Fruit fly (Drosophila melanogaster): ENCODE data around the gene CG34241.

The CG34241 gene

DNA sequence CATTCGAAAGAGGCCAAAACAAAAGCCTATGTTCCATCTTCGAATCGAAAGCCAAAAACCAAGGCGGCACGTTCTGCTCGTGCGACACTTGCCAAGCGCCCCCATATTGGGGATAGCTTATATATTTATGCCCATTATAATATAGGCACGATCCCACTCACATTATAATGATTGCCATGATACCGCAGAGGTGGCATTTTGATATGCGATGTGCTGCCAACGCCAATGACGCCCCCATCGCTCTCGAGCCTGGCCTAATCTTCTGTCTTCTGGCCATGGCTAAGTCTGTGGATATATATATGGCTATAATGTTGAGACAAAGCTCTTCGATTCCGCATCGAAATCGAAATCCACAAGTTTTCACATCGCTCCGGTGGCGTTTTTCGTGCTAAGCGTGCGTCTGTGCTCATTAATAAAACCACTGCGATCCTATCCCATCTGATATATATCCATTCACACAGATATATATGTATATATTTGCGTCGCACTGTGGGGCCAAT is 34.9 kb upstream of the CG34241 start:
- TF ChIP-seq fru (GFP tag; optimal IDR thresholded peaks at IDR 0.05) (no peak), HLH106 (tag; optimal IDR thresholded peaks at IDR 0.05) (no peak), CrebA (GFP tag; optimal IDR thresholded peaks at IDR 0.05; ENCODE audit: borderline replicate concordance) (no peak), usp (GFP tag; optimal IDR thresholded peaks at IDR 0.05) (no peak)

DNA sequence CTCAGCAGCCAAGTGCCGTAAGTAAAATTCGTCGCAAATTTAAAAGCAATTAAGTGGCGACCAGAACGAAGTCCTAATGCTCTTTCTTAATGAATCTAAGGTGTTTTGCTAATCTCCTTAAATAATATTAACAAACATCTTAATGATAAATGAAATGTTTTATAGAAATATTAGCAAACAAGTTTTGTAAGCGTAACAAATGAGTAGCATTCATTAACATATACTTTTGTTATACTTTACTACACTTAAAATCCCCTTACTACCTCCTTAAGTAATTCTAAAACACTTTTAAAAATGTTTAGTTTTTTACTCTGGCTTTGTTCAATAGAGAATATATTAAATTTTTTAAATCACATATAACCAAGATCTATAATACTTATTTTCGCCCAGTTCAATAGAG is 31.8 kb upstream of the CG34241 start:
- TF ChIP-seq ey (GFP tag; optimal IDR thresholded peaks at IDR 0.05) (peak; percentile 10), sage (GFP tag; optimal IDR thresholded peaks at IDR 0.05) (no peak), woc (GFP tag; optimal IDR thresholded peaks at IDR 0.05) (peak; percentile 16), h (GFP tag; optimal IDR thresholded peaks at IDR 0.05) (peak; percentile 2), foxo (GFP tag; optimal IDR thresholded peaks at IDR 0.05) (peak in 1 of 2 experiments; percentile 14), Rel (GFP tag; optimal IDR thresholded peaks at IDR 0.05) (no peak), Rel (tag; optimal IDR thresholded peaks at IDR 0.05) (no peak), Hr78 (GFP tag; optimal IDR thresholded peaks at IDR 0.05) (no peak), pan (optimal IDR thresholded peaks at IDR 0.05) (no peak)

DNA sequence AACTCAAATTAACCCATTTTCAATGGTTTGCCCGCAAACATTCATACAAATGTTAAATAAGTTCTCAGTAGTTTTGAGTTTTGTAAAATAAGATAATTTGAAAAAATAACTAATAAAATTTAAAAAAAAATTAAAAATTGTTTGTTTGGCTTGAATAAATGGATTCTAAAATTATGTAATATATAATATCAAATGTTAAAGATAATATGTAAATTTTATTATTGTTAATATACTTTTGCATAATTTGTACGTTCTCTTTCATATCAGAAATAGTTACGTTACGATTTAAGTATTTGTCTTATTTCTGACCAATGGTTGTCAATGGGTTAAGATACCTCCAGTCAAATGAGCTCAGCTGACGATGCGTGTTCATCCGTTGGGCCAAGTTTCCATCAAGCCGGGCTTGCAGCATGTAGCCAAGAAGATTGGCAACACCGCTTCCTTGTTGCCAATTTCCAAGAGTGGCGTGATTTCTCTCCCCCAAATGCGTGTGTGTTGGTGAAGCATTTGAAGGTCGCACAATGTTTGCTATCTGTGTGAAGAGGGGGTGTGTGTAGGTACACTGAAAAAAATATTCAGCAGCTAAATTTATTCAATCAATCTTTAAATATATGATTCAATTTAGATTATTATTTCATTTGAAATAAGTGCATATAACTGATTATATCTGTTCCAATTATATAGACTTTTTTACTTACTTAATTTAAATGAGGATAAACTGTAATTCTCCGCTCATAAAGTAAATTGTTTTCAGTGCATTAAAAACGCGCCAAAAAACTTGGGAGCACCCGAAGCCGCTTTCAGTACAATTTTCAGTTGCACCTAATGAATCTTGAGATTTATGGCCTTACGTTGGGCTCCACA is 30.7 kb upstream of the CG34241 start:
- TF ChIP-seq pan (optimal IDR thresholded peaks at IDR 0.05) = no peak
- TF ChIP-seq Vsx2 (GFP tag; optimal IDR thresholded peaks at IDR 0.05; ENCODE audit: partially characterized antibody) = no peak
- TF ChIP-seq Rel (GFP tag; optimal IDR thresholded peaks at IDR 0.05) = no peak
- TF ChIP-seq Rel (tag; optimal IDR thresholded peaks at IDR 0.05) = peak; percentile 0
- no peak for TF ChIP-seq CG32264 (GFP tag; optimal IDR thresholded peaks at IDR 0.05)
- TF ChIP-seq psq (GFP tag; optimal IDR thresholded peaks at IDR 0.05) = peak; percentile 60
- no peak for TF ChIP-seq Hr83 (GFP tag; optimal IDR thresholded peaks at IDR 0.05; ENCODE audit: poor library complexity, severe bottlenecking)
- peak in 1 of 2 experiments; percentile 68 for TF ChIP-seq foxo (GFP tag; optimal IDR thresholded peaks at IDR 0.05)
- TF ChIP-seq usp (GFP tag; optimal IDR thresholded peaks at IDR 0.05) = no peak
- TF ChIP-seq sv (GFP tag; optimal IDR thresholded peaks at IDR 0.05) = no peak
- peak; percentile 83 for TF ChIP-seq Sp1 (GFP tag; optimal IDR thresholded peaks at IDR 0.05)
- peak; percentile 21 for TF ChIP-seq ey (GFP tag; optimal IDR thresholded peaks at IDR 0.05)
- TF ChIP-seq woc (GFP tag; optimal IDR thresholded peaks at IDR 0.05) = peak; percentile 42
- TF ChIP-seq OdsH (GFP tag; optimal IDR thresholded peaks at IDR 0.05) = peak; percentile 39
- peak; percentile 46 for TF ChIP-seq h (GFP tag; optimal IDR thresholded peaks at IDR 0.05)
- TF ChIP-seq N (GFP tag; optimal IDR thresholded peaks at IDR 0.05) = no peak
- TF ChIP-seq rgr (GFP tag; optimal IDR thresholded peaks at IDR 0.05) = peak; percentile 62
- TF ChIP-seq dsf (GFP tag; optimal IDR thresholded peaks at IDR 0.05; ENCODE audit: borderline replicate concordance) = no peak
- TF ChIP-seq br (GFP tag; optimal IDR thresholded peaks at IDR 0.05) = peak; percentile 13
- no peak for TF ChIP-seq sage (GFP tag; optimal IDR thresholded peaks at IDR 0.05)
- TF ChIP-seq Jra (GFP tag; optimal IDR thresholded peaks at IDR 0.05) = no peak
- no peak for TF ChIP-seq Abd-B (GFP tag; optimal IDR thresholded peaks at IDR 0.05)
- peak; percentile 60 for TF ChIP-seq fru (GFP tag; optimal IDR thresholded peaks at IDR 0.05)
- no peak for TF ChIP-seq Dfd (GFP tag; optimal IDR thresholded peaks at IDR 0.05)
- peak; percentile 74 for TF ChIP-seq HLH106 (tag; optimal IDR thresholded peaks at IDR 0.05)
- TF ChIP-seq Dif (GFP tag; optimal IDR thresholded peaks at IDR 0.05; ENCODE audit: partially characterized antibody) = no peak
- TF ChIP-seq tai (GFP tag; optimal IDR thresholded peaks at IDR 0.05) = no peak

DNA sequence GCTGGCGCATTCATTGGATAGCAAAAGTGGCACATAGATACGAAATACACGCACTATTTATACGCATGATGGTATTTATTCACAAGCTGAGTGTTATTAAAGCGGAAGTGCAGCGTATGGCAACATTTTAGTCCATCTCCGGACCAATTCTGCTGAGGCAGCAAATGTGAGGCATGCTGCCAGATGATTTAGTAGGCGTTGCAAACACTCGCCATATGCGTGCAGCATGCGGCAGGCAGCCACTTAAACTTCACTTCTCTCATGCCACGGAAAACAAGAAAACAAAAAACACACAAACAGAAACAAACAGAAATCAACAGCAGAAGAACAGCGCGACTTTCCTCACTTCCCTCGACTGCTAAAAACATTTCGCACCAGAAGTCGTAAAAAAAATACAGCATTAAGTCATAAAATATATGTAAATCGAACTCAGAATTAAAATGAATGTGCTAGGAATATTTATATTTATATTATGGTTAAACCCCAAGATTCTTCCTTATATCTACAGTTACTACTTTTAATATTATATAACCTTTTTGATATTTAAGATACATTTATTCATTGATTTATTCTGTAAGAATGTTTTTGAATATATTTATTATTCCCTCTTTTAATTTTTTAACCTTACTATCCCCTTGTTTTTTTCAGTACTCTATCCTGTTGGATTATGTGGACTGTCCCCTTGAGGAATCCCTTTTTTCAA is 28.3 kb upstream of the CG34241 start:
- TF ChIP-seq Abd-B (GFP tag; optimal IDR thresholded peaks at IDR 0.05) = no peak
- no peak for TF ChIP-seq ey (GFP tag; optimal IDR thresholded peaks at IDR 0.05)
- TF ChIP-seq psq (GFP tag; optimal IDR thresholded peaks at IDR 0.05) = peak; percentile 54
- TF ChIP-seq Dif (GFP tag; optimal IDR thresholded peaks at IDR 0.05; ENCODE audit: partially characterized antibody) = no peak
- TF ChIP-seq CG9705 (GFP tag; optimal IDR thresholded peaks at IDR 0.05) = no peak
- TF ChIP-seq Vsx2 (GFP tag; optimal IDR thresholded peaks at IDR 0.05; ENCODE audit: partially characterized antibody) = no peak
- TF ChIP-seq Hnf4 (GFP tag; optimal IDR thresholded peaks at IDR 0.05) = no peak
- no peak for TF ChIP-seq Hr83 (GFP tag; optimal IDR thresholded peaks at IDR 0.05; ENCODE audit: poor library complexity, severe bottlenecking)
- no peak for TF ChIP-seq GATAd (GFP tag; optimal IDR thresholded peaks at IDR 0.05)
- TF ChIP-seq sage (GFP tag; optimal IDR thresholded peaks at IDR 0.05) = no peak
- no peak for TF ChIP-seq usp (GFP tag; optimal IDR thresholded peaks at IDR 0.05)
- no peak for TF ChIP-seq dmrt93B (GFP tag; optimal IDR thresholded peaks at IDR 0.05)
- TF ChIP-seq Myc (optimal IDR thresholded peaks at IDR 0.05) = no peak
- TF ChIP-seq pan (optimal IDR thresholded peaks at IDR 0.05) = no peak
- no peak for TF ChIP-seq CG32264 (GFP tag; optimal IDR thresholded peaks at IDR 0.05)
- no peak for TF ChIP-seq br (GFP tag; optimal IDR thresholded peaks at IDR 0.05)
- TF ChIP-seq dl (GFP tag; optimal IDR thresholded peaks at IDR 0.05; ENCODE audit: insufficient read depth in 1 of 2, partially characterized antibody in 2 of 2) = no peak
- peak; percentile 2 for TF ChIP-seq rgr (GFP tag; optimal IDR thresholded peaks at IDR 0.05)
- TF ChIP-seq CrebA (GFP tag; optimal IDR thresholded peaks at IDR 0.05; ENCODE audit: borderline replicate concordance) = no peak
- no peak for TF ChIP-seq dsf (GFP tag; optimal IDR thresholded peaks at IDR 0.05; ENCODE audit: borderline replicate concordance)
- peak; percentile 32 for TF ChIP-seq fru (GFP tag; optimal IDR thresholded peaks at IDR 0.05)
- TF ChIP-seq Rel (GFP tag; optimal IDR thresholded peaks at IDR 0.05) = no peak
- no peak for TF ChIP-seq Rel (tag; optimal IDR thresholded peaks at IDR 0.05)
- TF ChIP-seq brk (GFP tag; optimal IDR thresholded peaks at IDR 0.05) = peak; percentile 28
- TF ChIP-seq jim (GFP tag; optimal IDR thresholded peaks at IDR 0.05) = no peak
- TF ChIP-seq Dfd (GFP tag; optimal IDR thresholded peaks at IDR 0.05) = no peak
- no peak for TF ChIP-seq sv (GFP tag; optimal IDR thresholded peaks at IDR 0.05)
- TF ChIP-seq N (GFP tag; optimal IDR thresholded peaks at IDR 0.05) = no peak
- TF ChIP-seq HLH106 (tag; optimal IDR thresholded peaks at IDR 0.05) = peak; percentile 58

Data from whole organism, wandering third instar larva.